Worm (Caenorhabditis elegans) whole organism, L3 larva: Measurements from ENCODE around the gene ZC190.2.

Experiments
- aly-2 ChIP-seq: fragments of 150-350 bp; optimal IDR thresholded peaks from 2 replicates; lab custom pipeline; 2014; ENCODE audit warnings: missing biosample characterization, missing genetic modification characterization
- fkh-10 ChIP-seq: sonication (generic microtip); optimal IDR thresholded peaks from 2 replicates; lab custom pipeline; 2017; ENCODE audit warnings: missing biosample characterization, missing genetic modification reagents, missing genetic modification characterization
- fkh-2 ChIP-seq: fragments of 150-350 bp; optimal IDR thresholded peaks from 2 replicates; lab custom pipeline; 2014; ENCODE audit warnings: missing biosample characterization, missing genetic modification reagents, missing genetic modification characterization
- jun-1 ChIP-seq: fragments of 150-350 bp; optimal IDR thresholded peaks from 2 replicates; lab custom pipeline; 2014; ENCODE audit warnings: missing biosample characterization, missing genetic modification reagents, missing genetic modification characterization
- nhr-11 ChIP-seq: fragments of 150-350 bp; optimal IDR thresholded peaks from 2 replicates; lab custom pipeline; 2014; ENCODE audit warnings: missing biosample characterization, missing genetic modification characterization
- nhr-12 ChIP-seq: fragments of 150-350 bp; optimal IDR thresholded peaks from 2 replicates; lab custom pipeline; 2014; ENCODE audit warnings: missing biosample characterization, missing genetic modification characterization
- nhr-28 ChIP-seq: fragments of 150-350 bp; optimal IDR thresholded peaks from 2 replicates; lab custom pipeline; 2014; ENCODE audit warnings: missing biosample characterization, missing genetic modification characterization
- nhr-67 ChIP-seq: fragments of 150-350 bp; optimal IDR thresholded peaks from 2 replicates; lab custom pipeline; 2014; ENCODE audit warnings: missing biosample characterization, missing genetic modification characterization
- skn-1 ChIP-seq: fragments of 150-350 bp; optimal IDR thresholded peaks from 2 replicates; lab custom pipeline; 2014; ENCODE audit warnings: missing biosample characterization, missing genetic modification characterization
- tbx-2 ChIP-seq: sonication (generic microtip); optimal IDR thresholded peaks from 2 replicates; lab custom pipeline; 2016; ENCODE audit warnings: mild to moderate bottlenecking, missing genetic modification characterization, missing compliant biosample characterization
- unc-62 ChIP-seq: fragments of 150-350 bp; sonication (generic microtip); optimal IDR thresholded peaks from 4 replicates; lab custom pipeline; 2014; ENCODE audit warnings: missing biosample characterization, missing genetic modification reagents, missing genetic modification characterization

DNA sequence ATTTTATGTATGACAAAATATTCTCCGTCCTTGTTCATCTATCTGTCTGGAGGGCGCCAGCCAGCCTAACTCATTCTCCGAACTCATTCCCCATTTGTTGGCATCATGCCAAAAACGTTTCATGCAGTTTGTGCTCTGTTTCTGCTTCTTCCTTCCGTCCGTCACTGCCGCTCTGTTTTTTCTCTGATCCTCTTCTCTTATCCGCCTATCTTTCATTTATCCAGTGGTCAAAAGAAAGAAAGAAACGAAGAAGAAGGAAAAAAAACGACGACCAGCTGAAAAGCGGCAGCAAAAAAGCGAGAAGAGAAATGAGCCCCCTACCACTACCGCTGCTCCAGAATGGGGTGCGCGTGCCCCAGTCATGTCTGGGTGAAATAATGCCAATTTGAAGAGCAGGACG, 18.1 kb upstream of the ZC190.2 start:
- TF ChIP-seq nhr-11 (tag; lab: Kevin White, UChicago) (no peak), aly-2 (no peak), jun-1 (tag; lab: Kevin White, UChicago) (no peak), fkh-10 (GFP tag; lab: Kevin White, UChicago) (no peak), nhr-67 (tag; lab: Kevin White, UChicago) (no peak), nhr-12 (no peak), fkh-2 (tag; lab: Kevin White, UChicago) (no peak), tbx-2 (tag; lab: Kevin White, UChicago) (peak; percentile 66), unc-62 (GFP tag; lab: Kevin White, UChicago) (no peak), skn-1 (tag; lab: Kevin White, UChicago) (no peak), nhr-28 (tag; lab: Kevin White, UChicago) (no peak)
